Worm (Caenorhabditis elegans) whole organism, L3 larva: ENCODE results near the gene F48G7.12.

ENCODE experiments used
- R02D3.7 ChIP-seq: fragments of 150-350 bp; optimal IDR thresholded peaks from 2 replicates; lab custom pipeline; 2014; ENCODE audit warnings: missing biosample characterization, missing genetic modification characterization
- ZK546.5 ChIP-seq: sonication (generic microtip); optimal IDR thresholded peaks from 2 replicates; lab custom pipeline; 2017; ENCODE audit warnings: missing biosample characterization, missing genetic modification characterization
- aly-2 ChIP-seq: fragments of 150-350 bp; optimal IDR thresholded peaks from 2 replicates; lab custom pipeline; 2014; ENCODE audit warnings: missing biosample characterization, missing genetic modification characterization
- ama-1 ChIP-seq: fragments of 150-350 bp; optimal IDR thresholded peaks from 2 replicates; lab custom pipeline; 2018
- ceh-28 ChIP-seq: fragments of 150-350 bp; optimal IDR thresholded peaks from 2 replicates; lab custom pipeline; 2014; ENCODE audit warnings: missing biosample characterization, missing genetic modification reagents, missing genetic modification characterization
- ceh-82 ChIP-seq: fragments of 150-350 bp; optimal IDR thresholded peaks from 2 replicates; lab custom pipeline; 2014; ENCODE audit warnings: missing biosample characterization, missing genetic modification characterization
- daf-12 ChIP-seq: fragments of 150-350 bp; optimal IDR thresholded peaks from 2 replicates; lab custom pipeline; 2014; ENCODE audit warnings: missing biosample characterization, missing genetic modification reagents, missing genetic modification characterization
- egl-27 ChIP-seq: sonication (generic microtip); optimal IDR thresholded peaks from 4 replicates; lab custom pipeline; 2017; ENCODE audit warnings: missing biosample characterization, missing genetic modification reagents, missing genetic modification characterization
- egl-5 ChIP-seq: fragments of 150-350 bp; optimal IDR thresholded peaks from 2 replicates; lab custom pipeline; 2017; ENCODE audit warnings: missing biosample characterization, missing genetic modification reagents, missing genetic modification characterization, inconsistent platforms
- elt-1 ChIP-seq: fragments of 150-350 bp; optimal IDR thresholded peaks from 2 replicates; lab custom pipeline; 2014; ENCODE audit warnings: missing biosample characterization, missing genetic modification characterization
- elt-2 ChIP-seq: sonication (generic microtip); optimal IDR thresholded peaks from 2 replicates; lab custom pipeline; 2016; ENCODE audit warnings: missing genetic modification reagents, mild to moderate bottlenecking, missing genetic modification characterization, missing compliant biosample characterization
- elt-3 ChIP-seq, 3 experiments: fragments of 150-350 bp in 1 of 3; sonication (generic microtip) in 2 of 3; optimal IDR thresholded peaks; 2 replicates in 2 of 3; 4 replicates in 1 of 3; lab custom pipeline; 2014 to 2017; ENCODE audit warnings: missing biosample characterization in 3 of 3, missing genetic modification characterization in 3 of 3
- eor-1 ChIP-seq, 2 experiments: fragments of 150-350 bp; optimal IDR thresholded peaks; 2 replicates each; lab custom pipeline; 2014 to 2018; ENCODE audit warnings: missing biosample characterization in 2 of 2, missing genetic modification characterization in 2 of 2
- fkh-10 ChIP-seq: sonication (generic microtip); optimal IDR thresholded peaks from 2 replicates; lab custom pipeline; 2017; ENCODE audit warnings: missing biosample characterization, missing genetic modification reagents, missing genetic modification characterization
- fos-1 ChIP-seq: fragments of 150-350 bp; optimal IDR thresholded peaks from 2 replicates; lab custom pipeline; 2014; ENCODE audit warnings: missing biosample characterization, missing genetic modification characterization
- hmg-11 ChIP-seq: sonication (generic microtip); optimal IDR thresholded peaks from 2 replicates; lab custom pipeline; 2016; ENCODE audit warnings: missing genetic modification characterization, missing compliant biosample characterization
- jun-1 ChIP-seq: fragments of 150-350 bp; optimal IDR thresholded peaks from 2 replicates; lab custom pipeline; 2014; ENCODE audit warnings: missing biosample characterization, missing genetic modification reagents, missing genetic modification characterization
- lin-39 ChIP-seq: fragments of 150-350 bp; optimal IDR thresholded peaks from 2 replicates; lab custom pipeline; 2018; ENCODE audit warnings: missing biosample characterization, missing genetic modification reagents, missing genetic modification characterization
- lsy-12 ChIP-seq: sonication (generic microtip); optimal IDR thresholded peaks from 2 replicates; lab custom pipeline; 2016; ENCODE audit warnings: mild to moderate bottlenecking, missing genetic modification characterization, missing compliant biosample characterization
- mdl-1 ChIP-seq: fragments of 150-350 bp; optimal IDR thresholded peaks from 2 replicates; lab custom pipeline; 2014; ENCODE audit warnings: missing biosample characterization, missing genetic modification characterization
- nhr-11 ChIP-seq: fragments of 150-350 bp; optimal IDR thresholded peaks from 2 replicates; lab custom pipeline; 2014; ENCODE audit warnings: missing biosample characterization, missing genetic modification characterization
- nhr-12 ChIP-seq: fragments of 150-350 bp; optimal IDR thresholded peaks from 2 replicates; lab custom pipeline; 2014; ENCODE audit warnings: missing biosample characterization, missing genetic modification characterization
- nhr-25 ChIP-seq: sonication (generic microtip); optimal IDR thresholded peaks from 2 replicates; lab custom pipeline; 2017; ENCODE audit warnings: missing biosample characterization, missing genetic modification characterization
- nhr-28 ChIP-seq: fragments of 150-350 bp; optimal IDR thresholded peaks from 2 replicates; lab custom pipeline; 2014; ENCODE audit warnings: missing biosample characterization, missing genetic modification characterization
- nhr-43 ChIP-seq: sonication (generic microtip); optimal IDR thresholded peaks from 2 replicates; lab custom pipeline; 2016; ENCODE audit warnings: mild to moderate bottlenecking, missing genetic modification characterization, missing compliant biosample characterization; ENCODE audit not compliant: poor library complexity, severe bottlenecking
- nhr-67 ChIP-seq: fragments of 150-350 bp; optimal IDR thresholded peaks from 2 replicates; lab custom pipeline; 2014; ENCODE audit warnings: missing biosample characterization, missing genetic modification characterization
- nhr-76 ChIP-seq: fragments of 150-350 bp; sonication (generic microtip); optimal IDR thresholded peaks from 5 replicates; lab custom pipeline; 2014; ENCODE audit warnings: missing biosample characterization, missing genetic modification characterization
- nhr-77 ChIP-seq: fragments of 150-350 bp; optimal IDR thresholded peaks from 2 replicates; lab custom pipeline; 2014; ENCODE audit warnings: missing biosample characterization, missing genetic modification characterization
- pha-4 ChIP-seq: fragments of 150-350 bp; optimal IDR thresholded peaks from 2 replicates; lab custom pipeline; 2014; ENCODE audit warnings: missing biosample characterization, missing genetic modification reagents, missing genetic modification characterization
- pqm-1 ChIP-seq: fragments of 150-350 bp; optimal IDR thresholded peaks from 2 replicates; lab custom pipeline; 2017; ENCODE audit warnings: missing biosample characterization, missing genetic modification characterization, inconsistent platforms
- sea-2 ChIP-seq: fragments of 150-350 bp; sonication (generic microtip); optimal IDR thresholded peaks from 4 replicates; lab custom pipeline; 2014; ENCODE audit warnings: missing biosample characterization, missing genetic modification reagents, missing genetic modification characterization
- tbx-2 ChIP-seq: sonication (generic microtip); optimal IDR thresholded peaks from 2 replicates; lab custom pipeline; 2016; ENCODE audit warnings: mild to moderate bottlenecking, missing genetic modification characterization, missing compliant biosample characterization
- unc-39 ChIP-seq: sonication (generic microtip); optimal IDR thresholded peaks from 4 replicates; lab custom pipeline; 2017; ENCODE audit warnings: missing biosample characterization, missing genetic modification characterization
- unc-62 ChIP-seq: fragments of 150-350 bp; sonication (generic microtip); optimal IDR thresholded peaks from 4 replicates; lab custom pipeline; 2014; ENCODE audit warnings: missing biosample characterization, missing genetic modification reagents, missing genetic modification characterization
- ztf-4 ChIP-seq: fragments of 150-350 bp; optimal IDR thresholded peaks from 2 replicates; lab custom pipeline; 2014; ENCODE audit warnings: missing biosample characterization, missing genetic modification characterization

The F48G7.12 gene

DNA sequence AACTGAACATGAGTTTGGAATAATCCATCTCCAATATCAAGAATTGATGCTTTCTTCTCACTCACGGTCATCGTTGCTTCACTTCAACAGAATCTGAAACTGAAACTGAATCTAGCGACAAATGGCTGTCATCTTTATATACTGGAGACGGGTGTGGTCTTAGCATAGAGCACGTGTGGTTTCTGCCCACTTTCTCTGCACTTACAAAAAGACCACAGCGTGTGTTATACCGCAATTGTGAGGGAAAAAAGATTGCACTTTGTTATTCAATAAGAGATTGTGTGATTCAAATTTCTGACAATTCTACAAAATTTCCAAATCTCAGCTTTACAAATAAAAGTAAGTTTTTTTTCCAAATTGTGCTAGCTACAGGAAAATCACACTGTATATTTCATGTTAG, at the start of gene F48G7.12:
TSS of gene F48G7.12 (minus strand) at position 101 of the 400 bp plus-strand sequence.
- TF ChIP-seq lin-39 (tag; lab: Kevin White, UChicago) (no peak), nhr-43 (tag; lab: Kevin White, UChicago) (no peak), nhr-11 (no peak), nhr-28 (tag; lab: Kevin White, UChicago) (no peak), elt-1 (tag; lab: Kevin White, UChicago) (no peak), mdl-1 (tag; lab: Kevin White, UChicago) (no peak), ceh-82 (tag; lab: Kevin White, UChicago) (no peak), ZK546.5 (tag; lab: Kevin White, UChicago) (no peak), nhr-25 (tag; lab: Kevin White, UChicago) (no peak), nhr-67 (tag; lab: Kevin White, UChicago) (no peak), aly-2 (tag; lab: Kevin White, UChicago) (no peak), jun-1 (tag; lab: Kevin White, UChicago) (no peak), pha-4 (no peak), tbx-2 (tag; lab: Kevin White, UChicago) (no peak), ztf-4 (tag; lab: Kevin White, UChicago) (no peak), eor-1 (tag; optimal IDR thresholded peaks at IDR 0.05; lab: Kevin White, UChicago) (no peak), egl-27 (tag; lab: Kevin White, UChicago) (no peak)

DNA sequence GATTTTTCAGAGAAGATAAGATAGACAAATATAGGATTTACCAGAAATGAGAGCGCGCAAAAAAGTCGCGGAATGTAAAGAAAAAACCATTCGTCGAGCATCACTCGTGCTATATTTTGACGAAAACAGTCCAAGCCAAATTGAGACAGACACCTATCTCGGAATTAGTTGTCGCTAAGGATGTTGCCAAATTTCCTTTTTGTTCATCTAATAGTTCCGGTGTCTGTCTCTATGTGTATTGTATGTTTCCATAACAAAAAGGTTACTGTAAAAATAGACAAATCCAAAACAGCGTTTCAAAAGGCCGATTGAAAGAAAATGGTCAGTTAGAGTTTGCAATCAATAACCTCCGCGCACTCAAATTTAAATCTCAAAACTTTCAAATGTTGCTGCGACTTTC, 48.6 kb upstream of the F48G7.12 start, which contains the start of gene srj-53:
TSS of gene srj-53 (minus strand) at position 101 of the 400 bp plus-strand sequence.
- TF ChIP-seq lin-39 (tag; lab: Kevin White, UChicago) (no peak), fos-1 (no peak), nhr-28 (tag; lab: Kevin White, UChicago) (no peak), hmg-11 (tag; lab: Kevin White, UChicago) (no peak), nhr-76 (tag; lab: Kevin White, UChicago) (no peak), fkh-10 (GFP tag; lab: Kevin White, UChicago) (no peak), eor-1 (tag; optimal IDR thresholded peaks at IDR 0.05; lab: Kevin White, UChicago) (no peak), unc-62 (GFP tag; lab: Kevin White, UChicago) (no peak), lsy-12 (no peak), egl-27 (tag; lab: Kevin White, UChicago) (no peak), ama-1 (lab: Kevin White, UChicago) (no peak), elt-2 (tag; lab: Kevin White, UChicago) (no peak)

DNA sequence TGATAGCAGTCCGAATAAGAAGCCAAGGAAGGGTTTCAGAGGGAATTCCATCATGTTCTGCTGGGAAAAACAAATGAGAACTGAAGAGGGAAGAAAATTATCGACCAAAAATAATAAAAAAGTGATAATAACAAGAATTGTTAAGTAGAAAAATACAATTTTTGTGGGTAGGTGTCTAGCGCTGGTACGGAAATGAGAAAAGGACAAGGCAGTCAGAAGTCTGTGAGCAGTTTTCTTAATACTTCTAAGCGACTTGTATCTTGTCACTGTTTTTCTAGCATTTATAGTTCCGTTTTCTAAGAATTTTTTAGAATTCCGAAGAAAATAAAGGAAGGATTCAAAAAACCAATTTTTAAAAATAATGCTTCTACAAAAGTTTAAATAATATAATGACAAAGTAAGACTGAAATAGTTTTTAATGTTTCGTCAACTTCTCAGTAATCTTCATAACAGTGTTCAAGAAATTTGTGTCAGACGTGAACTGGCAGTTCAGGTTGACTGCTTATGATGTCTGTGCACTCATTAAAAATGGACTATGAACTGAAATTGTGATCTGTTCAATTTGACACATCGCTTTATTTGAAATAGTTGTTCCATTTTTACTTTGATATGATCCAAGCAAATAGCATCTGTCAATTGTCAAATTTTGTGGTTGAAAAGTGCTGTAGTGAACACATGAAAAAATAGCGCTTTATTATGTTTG, 46.8 kb upstream of the F48G7.12 start, which contains the start of gene srx-4:
TSS of gene srx-4 (minus strand) at position 51 of the 703 bp plus-strand sequence.
- no peak for TF ChIP-seq elt-3 (tag; optimal IDR thresholded peaks at IDR 0.05; lab: Kevin White, UChicago)
- no peak for TF ChIP-seq ceh-28 (tag; lab: Kevin White, UChicago)
- no peak for TF ChIP-seq sea-2 (GFP tag; lab: Kevin White, UChicago)
- TF ChIP-seq R02D3.7 (tag; lab: Kevin White, UChicago): no peak
- no peak for TF ChIP-seq nhr-12
- TF ChIP-seq mdl-1 (tag; lab: Kevin White, UChicago): no peak
- TF ChIP-seq nhr-77 (tag; lab: Kevin White, UChicago): no peak
- TF ChIP-seq egl-5 (tag; lab: Kevin White, UChicago): no peak
- no peak for TF ChIP-seq lsy-12
- TF ChIP-seq ama-1 (lab: Kevin White, UChicago): no peak
- no peak for TF ChIP-seq nhr-11
- no peak for TF ChIP-seq ZK546.5 (tag; lab: Kevin White, UChicago)
- TF ChIP-seq pqm-1 (tag; lab: Kevin White, UChicago): no peak
- no peak for TF ChIP-seq nhr-43 (tag; lab: Kevin White, UChicago)
- no peak for TF ChIP-seq nhr-67 (tag; lab: Kevin White, UChicago)
- no peak for TF ChIP-seq unc-39

DNA sequence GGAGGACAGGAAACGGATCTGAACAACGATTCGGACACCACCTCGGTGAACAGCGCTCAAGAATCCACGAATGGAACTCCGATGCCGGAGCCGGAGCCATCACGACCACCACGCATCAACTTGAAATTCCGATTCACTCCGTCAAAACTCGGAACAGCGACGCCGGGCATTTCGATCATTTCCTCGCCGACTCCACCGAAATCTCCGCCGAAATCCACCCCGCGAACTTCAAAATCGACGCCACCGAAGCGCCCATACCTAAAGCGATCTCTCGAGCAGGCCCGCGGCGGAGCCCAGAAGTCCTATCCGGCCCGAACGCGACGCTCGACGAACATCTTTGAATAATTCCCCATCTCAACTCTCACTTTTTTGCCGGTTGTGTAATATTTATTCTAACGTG, 43.5 kb upstream of the F48G7.12 start:
- TF ChIP-seq daf-12 (tag; lab: Kevin White, UChicago): no peak
- TF ChIP-seq, all 47 proteins: peak for 0
